Worm (Caenorhabditis elegans) whole organism, L3 larva: ENCODE data around the gene tag-77.

Experiments
- R02D3.7 ChIP-seq: fragments of 150-350 bp; optimal IDR thresholded peaks from 2 replicates; lab custom pipeline; 2014; ENCODE audit warnings: missing biosample characterization, missing genetic modification characterization
- ZK546.5 ChIP-seq: sonication (generic microtip); optimal IDR thresholded peaks from 2 replicates; lab custom pipeline; 2017; ENCODE audit warnings: missing biosample characterization, missing genetic modification characterization
- aly-2 ChIP-seq: fragments of 150-350 bp; optimal IDR thresholded peaks from 2 replicates; lab custom pipeline; 2014; ENCODE audit warnings: missing biosample characterization, missing genetic modification characterization
- ceh-16 ChIP-seq: sonication (generic microtip); optimal IDR thresholded peaks from 2 replicates; lab custom pipeline; 2017; ENCODE audit warnings: missing biosample characterization, missing genetic modification characterization
- ceh-28 ChIP-seq: fragments of 150-350 bp; optimal IDR thresholded peaks from 2 replicates; lab custom pipeline; 2014; ENCODE audit warnings: missing biosample characterization, missing genetic modification reagents, missing genetic modification characterization
- ceh-82 ChIP-seq: fragments of 150-350 bp; optimal IDR thresholded peaks from 2 replicates; lab custom pipeline; 2014; ENCODE audit warnings: missing biosample characterization, missing genetic modification characterization
- ceh-9 ChIP-seq: sonication (generic microtip); optimal IDR thresholded peaks from 2 replicates; lab custom pipeline; 2018; ENCODE audit warnings: missing biosample characterization, missing genetic modification characterization
- daf-12 ChIP-seq: fragments of 150-350 bp; optimal IDR thresholded peaks from 2 replicates; lab custom pipeline; 2014; ENCODE audit warnings: missing biosample characterization, missing genetic modification reagents, missing genetic modification characterization
- egl-27 ChIP-seq: sonication (generic microtip); optimal IDR thresholded peaks from 4 replicates; lab custom pipeline; 2017; ENCODE audit warnings: missing biosample characterization, missing genetic modification reagents, missing genetic modification characterization
- egl-5 ChIP-seq: fragments of 150-350 bp; optimal IDR thresholded peaks from 2 replicates; lab custom pipeline; 2017; ENCODE audit warnings: missing biosample characterization, missing genetic modification reagents, missing genetic modification characterization, inconsistent platforms
- elt-1 ChIP-seq: fragments of 150-350 bp; optimal IDR thresholded peaks from 2 replicates; lab custom pipeline; 2014; ENCODE audit warnings: missing biosample characterization, missing genetic modification characterization
- elt-2 ChIP-seq: sonication (generic microtip); optimal IDR thresholded peaks from 2 replicates; lab custom pipeline; 2016; ENCODE audit warnings: missing genetic modification reagents, mild to moderate bottlenecking, missing genetic modification characterization, missing compliant biosample characterization
- elt-3 ChIP-seq, 3 experiments: fragments of 150-350 bp in 1 of 3; sonication (generic microtip) in 2 of 3; optimal IDR thresholded peaks; 2 replicates in 2 of 3; 4 replicates in 1 of 3; lab custom pipeline; 2014 to 2017; ENCODE audit warnings: missing biosample characterization in 3 of 3, missing genetic modification characterization in 3 of 3
- eor-1 ChIP-seq, 2 experiments: fragments of 150-350 bp; optimal IDR thresholded peaks; 2 replicates each; lab custom pipeline; 2014 to 2018; ENCODE audit warnings: missing biosample characterization in 2 of 2, missing genetic modification characterization in 2 of 2
- fkh-10 ChIP-seq: sonication (generic microtip); optimal IDR thresholded peaks from 2 replicates; lab custom pipeline; 2017; ENCODE audit warnings: missing biosample characterization, missing genetic modification reagents, missing genetic modification characterization
- fos-1 ChIP-seq: fragments of 150-350 bp; optimal IDR thresholded peaks from 2 replicates; lab custom pipeline; 2014; ENCODE audit warnings: missing biosample characterization, missing genetic modification characterization
- jun-1 ChIP-seq: fragments of 150-350 bp; optimal IDR thresholded peaks from 2 replicates; lab custom pipeline; 2014; ENCODE audit warnings: missing biosample characterization, missing genetic modification reagents, missing genetic modification characterization
- lin-15B ChIP-seq: fragments of 150-350 bp; optimal IDR thresholded peaks from 2 replicates; lab custom pipeline; 2014; ENCODE audit warnings: missing biosample characterization, missing genetic modification characterization
- lin-39 ChIP-seq: fragments of 150-350 bp; optimal IDR thresholded peaks from 2 replicates; lab custom pipeline; 2018; ENCODE audit warnings: missing biosample characterization, missing genetic modification reagents, missing genetic modification characterization
- lsy-12 ChIP-seq: sonication (generic microtip); optimal IDR thresholded peaks from 2 replicates; lab custom pipeline; 2016; ENCODE audit warnings: mild to moderate bottlenecking, missing genetic modification characterization, missing compliant biosample characterization
- mdl-1 ChIP-seq: fragments of 150-350 bp; optimal IDR thresholded peaks from 2 replicates; lab custom pipeline; 2014; ENCODE audit warnings: missing biosample characterization, missing genetic modification characterization
- mml-1 ChIP-seq: fragments of 150-350 bp; sonication (generic microtip); optimal IDR thresholded peaks from 3 replicates; lab custom pipeline; 2014; ENCODE audit warnings: missing biosample characterization, missing genetic modification characterization
- nfya-1 ChIP-seq: sonication (generic microtip); optimal IDR thresholded peaks from 2 replicates; lab custom pipeline; 2017; ENCODE audit warnings: missing genetic modification characterization, mild to moderate bottlenecking, missing compliant biosample characterization, antibody characterized with exemption, moderate library complexity; ENCODE audit not compliant: insufficient read depth
- nhr-11 ChIP-seq: fragments of 150-350 bp; optimal IDR thresholded peaks from 2 replicates; lab custom pipeline; 2014; ENCODE audit warnings: missing biosample characterization, missing genetic modification characterization
- nhr-12 ChIP-seq: fragments of 150-350 bp; optimal IDR thresholded peaks from 2 replicates; lab custom pipeline; 2014; ENCODE audit warnings: missing biosample characterization, missing genetic modification characterization
- nhr-23 ChIP-seq: fragments of 150-350 bp; optimal IDR thresholded peaks from 2 replicates; lab custom pipeline; 2014; ENCODE audit warnings: missing biosample characterization, missing genetic modification reagents, missing genetic modification characterization
- nhr-237 ChIP-seq: fragments of 150-350 bp; optimal IDR thresholded peaks from 2 replicates; lab custom pipeline; 2014; ENCODE audit warnings: missing biosample characterization, missing genetic modification characterization
- nhr-25 ChIP-seq: sonication (generic microtip); optimal IDR thresholded peaks from 2 replicates; lab custom pipeline; 2017; ENCODE audit warnings: missing biosample characterization, missing genetic modification characterization
- nhr-28 ChIP-seq: fragments of 150-350 bp; optimal IDR thresholded peaks from 2 replicates; lab custom pipeline; 2014; ENCODE audit warnings: missing biosample characterization, missing genetic modification characterization
- nhr-43 ChIP-seq: sonication (generic microtip); optimal IDR thresholded peaks from 2 replicates; lab custom pipeline; 2016; ENCODE audit warnings: mild to moderate bottlenecking, missing genetic modification characterization, missing compliant biosample characterization; ENCODE audit not compliant: poor library complexity, severe bottlenecking
- nhr-67 ChIP-seq: fragments of 150-350 bp; optimal IDR thresholded peaks from 2 replicates; lab custom pipeline; 2014; ENCODE audit warnings: missing biosample characterization, missing genetic modification characterization
- nhr-77 ChIP-seq: fragments of 150-350 bp; optimal IDR thresholded peaks from 2 replicates; lab custom pipeline; 2014; ENCODE audit warnings: missing biosample characterization, missing genetic modification characterization
- pha-4 ChIP-seq: fragments of 150-350 bp; optimal IDR thresholded peaks from 2 replicates; lab custom pipeline; 2014; ENCODE audit warnings: missing biosample characterization, missing genetic modification reagents, missing genetic modification characterization
- pqm-1 ChIP-seq: fragments of 150-350 bp; optimal IDR thresholded peaks from 2 replicates; lab custom pipeline; 2017; ENCODE audit warnings: missing biosample characterization, missing genetic modification characterization, inconsistent platforms
- skn-1 ChIP-seq: fragments of 150-350 bp; optimal IDR thresholded peaks from 2 replicates; lab custom pipeline; 2014; ENCODE audit warnings: missing biosample characterization, missing genetic modification characterization
- snpc-4 ChIP-seq: fragments of 150-350 bp; optimal IDR thresholded peaks from 2 replicates; lab custom pipeline; 2014; ENCODE audit warnings: missing biosample characterization, missing genetic modification characterization
- tbx-2 ChIP-seq: sonication (generic microtip); optimal IDR thresholded peaks from 2 replicates; lab custom pipeline; 2016; ENCODE audit warnings: mild to moderate bottlenecking, missing genetic modification characterization, missing compliant biosample characterization
- unc-39 ChIP-seq: sonication (generic microtip); optimal IDR thresholded peaks from 4 replicates; lab custom pipeline; 2017; ENCODE audit warnings: missing biosample characterization, missing genetic modification characterization
- ztf-4 ChIP-seq: fragments of 150-350 bp; optimal IDR thresholded peaks from 2 replicates; lab custom pipeline; 2014; ENCODE audit warnings: missing biosample characterization, missing genetic modification characterization

The tag-77 gene

DNA sequence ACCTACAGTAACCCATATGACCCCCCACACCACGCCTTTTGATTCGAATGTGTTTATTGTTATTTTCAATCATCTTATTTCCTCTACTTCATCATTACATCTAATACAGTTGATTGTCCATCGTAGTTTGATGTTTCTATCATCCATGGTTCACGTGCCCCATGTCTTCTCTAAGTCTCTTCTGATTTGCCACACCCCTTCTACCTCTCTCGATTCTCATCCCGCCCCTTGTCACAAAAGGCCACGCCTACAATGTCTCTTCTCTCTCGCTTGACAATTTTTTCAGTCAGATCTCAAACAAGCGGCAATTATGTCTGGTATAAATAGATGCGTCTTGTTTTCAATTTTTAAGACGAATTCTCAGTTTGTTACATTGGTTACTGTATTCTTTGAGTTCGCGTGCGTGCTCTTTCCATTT lies 24.7 kb upstream of the tag-77 start (continued):
- TF ChIP-seq daf-12 (tag; lab: Kevin White, UChicago) = no peak
- TF ChIP-seq tbx-2 (tag; lab: Kevin White, UChicago) = no peak
- no peak for TF ChIP-seq nhr-67 (tag; lab: Kevin White, UChicago)
- no peak for TF ChIP-seq R02D3.7 (tag; lab: Kevin White, UChicago)
- TF ChIP-seq nhr-237 (tag; lab: Kevin White, UChicago) = no peak
- no peak for TF ChIP-seq ztf-4 (tag; lab: Kevin White, UChicago)
- TF ChIP-seq ceh-82 (tag; lab: Kevin White, UChicago) = no peak
- TF ChIP-seq, all 47 proteins: peak for 14

ce11 chrIV:8534189-8534588 lies 23.8 kb upstream of the tag-77 start:
- TF ChIP-seq fkh-10 (GFP tag; lab: Kevin White, UChicago) (no peak), elt-2 (tag; lab: Kevin White, UChicago) (peak; percentile 77), ceh-82 (tag; lab: Kevin White, UChicago) (no peak), pha-4 (tag; lab: Kevin White, UChicago) (peak; percentile 8), egl-27 (tag; lab: Kevin White, UChicago) (peak; percentile 25), pqm-1 (tag; lab: Kevin White, UChicago) (peak; percentile 43), daf-12 (tag; lab: Kevin White, UChicago) (no peak)
- TF ChIP-seq, all 47 proteins: peak for 4

ce11 chrIV:8532796-8533195 lies 22.4 kb upstream of the tag-77 start:
- TF ChIP-seq pqm-1 (tag; lab: Kevin White, UChicago) (peak; percentile 62), nfya-1 (tag; lab: Kevin White, UChicago) (peak; percentile 70), nhr-67 (tag; lab: Kevin White, UChicago) (no peak), ceh-16 (tag; lab: Kevin White, UChicago) (no peak), ceh-82 (tag; lab: Kevin White, UChicago) (no peak), fos-1 (tag; lab: Kevin White, UChicago) (no peak), elt-2 (tag; lab: Kevin White, UChicago) (peak; percentile 80), ZK546.5 (no peak), elt-3 (tag; optimal IDR thresholded peaks at IDR 0.05; lab: Kevin White, UChicago) (no peak), ztf-4 (tag; lab: Kevin White, UChicago) (no peak)
- TF ChIP-seq, all 47 proteins: peak for 3

DNA sequence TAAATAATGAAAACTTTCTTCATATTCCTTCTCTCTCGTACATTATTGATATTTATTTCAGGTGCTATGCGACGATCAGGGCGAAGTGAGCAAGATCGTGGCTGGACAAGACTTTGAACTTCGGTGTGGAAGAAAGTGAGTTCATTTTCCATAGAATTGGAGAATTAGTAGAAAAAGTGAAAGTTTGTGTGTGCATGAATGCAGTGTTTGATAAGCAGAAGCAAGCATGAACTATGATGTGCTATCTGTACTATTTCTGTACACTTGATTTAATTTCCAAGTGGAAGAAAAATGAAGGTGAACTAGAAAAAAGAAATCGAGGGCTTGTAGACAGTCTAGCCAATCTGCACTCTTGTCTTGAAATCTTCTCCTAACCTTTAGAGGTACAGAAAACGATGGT lies 21.7 kb upstream of the tag-77 start:
- TF ChIP-seq elt-1 (tag; lab: Kevin White, UChicago) = no peak
- peak; percentile 10 for TF ChIP-seq pha-4 (tag; lab: Kevin White, UChicago)
- TF ChIP-seq elt-2 (tag; lab: Kevin White, UChicago) = peak; percentile 92
- TF ChIP-seq pqm-1 (tag; lab: Kevin White, UChicago) = peak; percentile 74

DNA sequence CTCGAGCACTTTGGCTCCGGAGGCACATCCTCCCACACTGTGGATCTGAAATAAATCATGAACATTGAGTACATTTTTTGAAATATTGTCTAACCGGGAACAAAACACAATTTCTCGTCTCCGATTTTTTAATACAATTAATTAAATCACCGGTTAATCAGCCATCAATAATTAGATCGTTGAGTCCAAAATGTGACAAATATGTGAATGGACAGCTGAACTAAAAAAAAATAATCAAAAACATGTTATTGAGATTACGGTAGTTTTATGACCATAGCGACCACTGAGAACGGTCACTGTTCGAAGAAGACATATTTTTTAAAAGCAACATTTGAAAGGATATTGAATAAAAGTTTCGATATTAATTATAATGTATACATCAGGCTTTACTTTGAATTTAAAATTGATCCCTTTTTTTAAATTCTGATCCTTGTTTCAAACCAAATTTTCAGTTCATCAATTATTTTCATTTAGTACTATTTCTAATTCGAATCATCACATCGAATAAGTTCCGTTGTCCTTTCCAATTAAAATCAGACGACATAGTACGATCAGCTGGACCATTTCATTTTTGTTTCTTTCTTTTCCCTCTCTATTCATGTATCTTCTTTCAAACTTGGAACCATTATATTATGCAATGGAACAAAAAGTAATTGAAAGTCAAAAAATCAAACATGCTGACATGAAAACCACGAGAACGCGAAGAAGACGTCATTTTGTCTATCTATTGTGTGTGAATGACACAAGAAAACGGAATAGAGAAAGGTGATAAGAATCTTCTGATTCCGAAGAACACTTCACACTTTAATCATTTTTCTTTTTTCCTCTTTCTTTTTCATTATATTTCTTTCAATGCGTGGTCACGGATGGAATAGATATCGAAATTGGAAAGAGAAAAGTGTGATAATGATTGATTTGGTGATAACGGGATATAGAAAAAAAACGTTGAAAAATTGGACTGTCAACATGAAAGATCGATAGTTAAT lies 20.0 kb upstream of the tag-77 start:
- TF ChIP-seq snpc-4 (tag; lab: Kevin White, UChicago) = no peak
- peak; percentile 64 for TF ChIP-seq ceh-28 (tag; lab: Kevin White, UChicago)
- no peak for TF ChIP-seq nhr-67 (tag; lab: Kevin White, UChicago)
- peak; percentile 48 for TF ChIP-seq nhr-25 (tag; lab: Kevin White, UChicago)
- peak; percentile 95 for TF ChIP-seq jun-1 (tag; lab: Kevin White, UChicago)
- no peak for TF ChIP-seq fkh-10 (GFP tag; lab: Kevin White, UChicago)
- no peak for TF ChIP-seq ceh-82 (tag; lab: Kevin White, UChicago)
- no peak for TF ChIP-seq mml-1 (tag; lab: Kevin White, UChicago)
- no peak for TF ChIP-seq lin-15B (tag; lab: Kevin White, UChicago)
- TF ChIP-seq unc-39 = no peak
- TF ChIP-seq nhr-77 (tag; lab: Kevin White, UChicago) = no peak
- peak; percentile 92 for TF ChIP-seq nhr-23
- no peak for TF ChIP-seq lin-39 (tag; lab: Kevin White, UChicago)
- TF ChIP-seq egl-27 (tag; lab: Kevin White, UChicago) = peak; percentile 65
- TF ChIP-seq nhr-11 (tag; lab: Kevin White, UChicago) = no peak
- peak; percentile 95 to 99 (median 95) for TF ChIP-seq elt-3 (tag; optimal IDR thresholded peaks at IDR 0.05; lab: Kevin White, UChicago)
- TF ChIP-seq mdl-1 (tag; lab: Kevin White, UChicago) = peak; percentile 73
- peak; percentile 100 for TF ChIP-seq elt-2 (tag; lab: Kevin White, UChicago)
- TF ChIP-seq eor-1 (tag; optimal IDR thresholded peaks at IDR 0.05; lab: Kevin White, UChicago) = no peak
- peak; percentile 87 for TF ChIP-seq fos-1 (tag; lab: Kevin White, UChicago)
- peak; percentile 50 for TF ChIP-seq lsy-12
- no peak for TF ChIP-seq egl-5
- no peak for TF ChIP-seq nhr-28 (tag; lab: Kevin White, UChicago)
- peak; percentile 99 for TF ChIP-seq pqm-1 (tag; lab: Kevin White, UChicago)
- TF ChIP-seq aly-2 (tag; lab: Kevin White, UChicago) = no peak
- no peak for TF ChIP-seq ceh-9 (tag; lab: Kevin White, UChicago)
- TF ChIP-seq nhr-43 (tag; lab: Kevin White, UChicago) = peak; percentile 85
- no peak for TF ChIP-seq nhr-12 (tag; lab: Kevin White, UChicago)
- TF ChIP-seq elt-1 (tag; lab: Kevin White, UChicago) = peak; percentile 37
- peak; percentile 45 for TF ChIP-seq skn-1
